Fruit fly (Drosophila melanogaster) whole organism, wandering third instar larva: ENCODE results near the gene pyd.

Experiments used
- Abd-B ChIP-seq: fragments of >200 bp; optimal IDR thresholded peaks from 2 replicates; lab custom pipeline; 2017; ENCODE audit warnings: missing biosample characterization, missing genetic modification characterization
- CG32264 ChIP-seq: fragments of 200-800 bp; sonication (Bioruptor generic); optimal IDR thresholded peaks from 2 replicates; lab custom pipeline; 2016; ENCODE audit warnings: missing biosample characterization, missing genetic modification characterization
- CG9705 ChIP-seq: fragments of 200-800 bp; sonication (Bioruptor generic); optimal IDR thresholded peaks from 2 replicates; lab custom pipeline; 2018; ENCODE audit warnings: missing biosample characterization, mild to moderate bottlenecking, missing genetic modification characterization
- CrebA ChIP-seq: fragments of 200-800 bp; sonication (Bioruptor generic); optimal IDR thresholded peaks from 2 replicates; lab custom pipeline; 2016; ENCODE audit warnings: missing biosample characterization, mild to moderate bottlenecking, missing genetic modification characterization, borderline replicate concordance
- Dif ChIP-seq: fragments of 200-275, 200-300 bp; sonication (Bioruptor generic); optimal IDR thresholded peaks from 2 replicates; lab custom pipeline; 2018; ENCODE audit warnings: missing biosample characterization, missing genetic modification characterization; ENCODE audit not compliant: partially characterized antibody
- GATAd ChIP-seq: sonication (Bioruptor generic); optimal IDR thresholded peaks from 2 replicates; lab custom pipeline; 2016; ENCODE audit warnings: missing biosample characterization, missing genetic modification characterization
- HLH106 ChIP-seq: fragments of 200-800 bp; optimal IDR thresholded peaks from 3 replicates; lab custom pipeline; 2019; ENCODE audit warnings: missing biosample characterization, mild to moderate bottlenecking, missing genetic modification characterization, moderate library complexity
- Hr78 ChIP-seq: fragments of >200 bp; optimal IDR thresholded peaks from 2 replicates; lab custom pipeline; 2017; ENCODE audit warnings: missing biosample characterization, missing genetic modification characterization
- Jra ChIP-seq: sonication (Bioruptor generic); optimal IDR thresholded peaks from 2 replicates; lab custom pipeline; 2016; ENCODE audit warnings: missing biosample characterization, missing genetic modification characterization
- Mio ChIP-seq: sonication (Bioruptor generic); optimal IDR thresholded peaks from 2 replicates; lab custom pipeline; 2016; ENCODE audit warnings: missing biosample characterization, missing genetic modification characterization
- Myc ChIP-seq: fragments of >200 bp; optimal IDR thresholded peaks from 2 replicates; lab custom pipeline; 2017
- OdsH ChIP-seq: fragments of 200-800 bp; sonication (Bioruptor generic); optimal IDR thresholded peaks from 2 replicates; lab custom pipeline; 2016; ENCODE audit warnings: missing biosample characterization, mild to moderate bottlenecking, missing genetic modification characterization
- Rel ChIP-seq, 2 experiments: fragments of 200-800 bp; sonication (Bioruptor generic) in 1 of 2; optimal IDR thresholded peaks; 2 replicates in 1 of 2; 3 replicates in 1 of 2; lab custom pipeline; 2016 to 2019; ENCODE audit warnings: mild to moderate bottlenecking in 2 of 2, missing biosample characterization in 2 of 2, missing genetic modification characterization in 2 of 2, moderate library complexity in 1 of 2
- Sp1 ChIP-seq: fragments of 200-800 bp; sonication (Bioruptor generic); optimal IDR thresholded peaks from 3 replicates; lab custom pipeline; 2019; ENCODE audit warnings: missing biosample characterization, mild to moderate bottlenecking, missing genetic modification characterization, moderate library complexity
- Vsx2 ChIP-seq: fragments of 200-300, 225-300 bp; sonication (Bioruptor generic); optimal IDR thresholded peaks from 2 replicates; lab custom pipeline; 2018; ENCODE audit warnings: missing biosample characterization, missing genetic modification characterization; ENCODE audit not compliant: partially characterized antibody
- br ChIP-seq: fragments of 200-800 bp; sonication (Bioruptor generic); optimal IDR thresholded peaks from 2 replicates; lab custom pipeline; 2016; ENCODE audit warnings: missing biosample characterization, missing genetic modification characterization
- brk ChIP-seq: fragments of 200-800 bp; sonication (Bioruptor generic); optimal IDR thresholded peaks from 2 replicates; lab custom pipeline; 2016; ENCODE audit warnings: missing biosample characterization, mild to moderate bottlenecking, missing genetic modification characterization
- dl ChIP-seq, 2 experiments: fragments of 175-275, 200-275 bp in 1 of 2; fragments of 200-275 bp in 1 of 2; sonication (Bioruptor generic); optimal IDR thresholded peaks; lab custom pipeline; 2018; ENCODE audit warnings: mild to moderate bottlenecking in 2 of 2, missing biosample characterization in 2 of 2, missing genetic modification characterization in 2 of 2, moderate library complexity in 2 of 2; ENCODE audit not compliant: partially characterized antibody in 2 of 2, insufficient read depth in 1 of 2
- dmrt93B ChIP-seq: fragments of 200-800 bp; sonication (Bioruptor generic); optimal IDR thresholded peaks from 2 replicates; lab custom pipeline; 2018; ENCODE audit warnings: missing biosample characterization, mild to moderate bottlenecking, missing genetic modification characterization
- foxo ChIP-seq, 2 experiments: fragments of 200-800 bp; sonication (Bioruptor generic); optimal IDR thresholded peaks; 2 replicates in 1 of 2; 3 replicates in 1 of 2; lab custom pipeline; 2016 to 2017; ENCODE audit warnings: missing biosample characterization in 2 of 2, missing genetic modification characterization in 2 of 2
- fru ChIP-seq: fragments of 200-800 bp; sonication (Bioruptor generic); optimal IDR thresholded peaks from 3 replicates; lab custom pipeline; 2016; ENCODE audit warnings: missing biosample characterization, mild to moderate bottlenecking, missing genetic modification characterization
- h ChIP-seq: fragments of 200-800 bp; sonication (Bioruptor generic); optimal IDR thresholded peaks from 3 replicates; lab custom pipeline; 2016; ENCODE audit warnings: missing biosample characterization, mild to moderate bottlenecking, missing genetic modification characterization
- lola ChIP-seq: fragments of >200 bp; optimal IDR thresholded peaks from 2 replicates; lab custom pipeline; 2017; ENCODE audit warnings: missing biosample characterization, missing genetic modification characterization
- pan ChIP-seq: fragments of >200 bp; optimal IDR thresholded peaks from 2 replicates; lab custom pipeline; 2017
- psq ChIP-seq: fragments of 200-800 bp; sonication (Bioruptor generic); optimal IDR thresholded peaks from 3 replicates; lab custom pipeline; 2017; ENCODE audit warnings: missing biosample characterization, mild to moderate bottlenecking, missing genetic modification characterization, moderate library complexity
- rgr ChIP-seq: fragments of 200-800 bp; sonication (Bioruptor generic); optimal IDR thresholded peaks from 3 replicates; lab custom pipeline; 2016; ENCODE audit warnings: missing biosample characterization, mild to moderate bottlenecking, missing genetic modification characterization
- sage ChIP-seq: fragments of 200-800 bp; sonication (Bioruptor generic); optimal IDR thresholded peaks from 2 replicates; lab custom pipeline; 2016; ENCODE audit warnings: missing biosample characterization, mild to moderate bottlenecking, missing genetic modification characterization
- sv ChIP-seq: fragments of 200-800 bp; sonication (Bioruptor generic); optimal IDR thresholded peaks from 3 replicates; lab custom pipeline; 2016; ENCODE audit warnings: missing biosample characterization, missing genetic modification characterization
- tai ChIP-seq: sonication (Bioruptor generic); optimal IDR thresholded peaks from 2 replicates; lab custom pipeline; 2016; ENCODE audit warnings: missing biosample characterization, missing genetic modification characterization
- usp ChIP-seq: fragments of >200 bp; optimal IDR thresholded peaks from 2 replicates; lab custom pipeline; 2017; ENCODE audit warnings: missing biosample characterization, missing genetic modification characterization
- woc ChIP-seq: sonication (Bioruptor generic); optimal IDR thresholded peaks from 2 replicates; lab custom pipeline; 2016; ENCODE audit warnings: missing biosample characterization, mild to moderate bottlenecking, missing genetic modification characterization

pyd gene

dm6 chr3R:8963756-8964342 is 32.2 kb upstream of the pyd start:
- TF ChIP-seq GATAd (GFP tag; lab: Kevin White, UChicago) (no peak), dl (GFP tag; optimal IDR thresholded peaks at IDR 0.05; lab: Kevin White, UChicago; ENCODE audit: insufficient read depth in 1 of 2, partially characterized antibody in 2 of 2) (no peak), sv (GFP tag; lab: Kevin White, UChicago) (no peak), Dif (GFP tag; lab: Kevin White, UChicago) (no peak), pan (lab: Kevin White, UChicago) (no peak), Jra (no peak), CG32264 (no peak), CrebA (GFP tag; lab: Kevin White, UChicago) (no peak), Myc (no peak), OdsH (no peak), dmrt93B (GFP tag; lab: Kevin White, UChicago) (no peak), lola (GFP tag; lab: Kevin White, UChicago) (no peak), usp (GFP tag; lab: Kevin White, UChicago) (no peak), Sp1 (GFP tag; lab: Kevin White, UChicago) (no peak), Vsx2 (no peak), CG9705 (GFP tag; lab: Kevin White, UChicago) (no peak), Mio (GFP tag; lab: Kevin White, UChicago) (no peak), sage (GFP tag; lab: Kevin White, UChicago) (no peak), HLH106 (tag; lab: Kevin White, UChicago) (no peak), woc (GFP tag; lab: Kevin White, UChicago) (no peak)

dm6 chr3R:8962860-8963755 is 31.4 kb upstream of the pyd start, which contains the start of gene ich:
Gene ich, minus strand, starts transcription at chr3R:8963037.
- no peak for TF ChIP-seq OdsH
- peak; percentile 26 for TF ChIP-seq psq (GFP tag; lab: Kevin White, UChicago)
- no peak for TF ChIP-seq Mio (GFP tag; lab: Kevin White, UChicago)
- TF ChIP-seq Vsx2, result no peak
- TF ChIP-seq fru (GFP tag; lab: Kevin White, UChicago), result no peak
- TF ChIP-seq brk (GFP tag; lab: Kevin White, UChicago), result no peak
- TF ChIP-seq sage (GFP tag; lab: Kevin White, UChicago), result no peak

dm6 chr3R:8960329-8960728 is 28.6 kb upstream of the pyd start:
- TF ChIP-seq woc (GFP tag; lab: Kevin White, UChicago) (no peak), rgr (GFP tag; lab: Kevin White, UChicago) (peak; percentile 12), Vsx2 (no peak), Rel (GFP tag; optimal IDR thresholded peaks at IDR 0.05; lab: Kevin White, UChicago) (no peak), Rel (tag; optimal IDR thresholded peaks at IDR 0.05; lab: Kevin White, UChicago) (no peak), Dif (GFP tag; lab: Kevin White, UChicago) (no peak), sage (GFP tag; lab: Kevin White, UChicago) (no peak), psq (GFP tag; lab: Kevin White, UChicago) (no peak), h (GFP tag; lab: Kevin White, UChicago) (peak; percentile 17), Abd-B (GFP tag; lab: Kevin White, UChicago) (no peak), CG32264 (no peak), br (GFP tag; lab: Kevin White, UChicago) (no peak), Sp1 (GFP tag; lab: Kevin White, UChicago) (peak; percentile 4), Myc (no peak), pan (lab: Kevin White, UChicago) (no peak), dl (GFP tag; optimal IDR thresholded peaks at IDR 0.05; lab: Kevin White, UChicago; ENCODE audit: insufficient read depth in 1 of 2, partially characterized antibody in 2 of 2) (no peak), tai (no peak), Hr78 (GFP tag; lab: Kevin White, UChicago) (no peak), brk (GFP tag; lab: Kevin White, UChicago) (no peak), Mio (GFP tag; lab: Kevin White, UChicago) (no peak), foxo (GFP tag; optimal IDR thresholded peaks at IDR 0.05; lab: Kevin White, UChicago) (peak in 1 of 2 experiments; percentile 10), dmrt93B (GFP tag; lab: Kevin White, UChicago) (no peak)
